Fruit fly (Drosophila melanogaster): ENCODE results near the gene CG43349.

CG43349 gene

DNA sequence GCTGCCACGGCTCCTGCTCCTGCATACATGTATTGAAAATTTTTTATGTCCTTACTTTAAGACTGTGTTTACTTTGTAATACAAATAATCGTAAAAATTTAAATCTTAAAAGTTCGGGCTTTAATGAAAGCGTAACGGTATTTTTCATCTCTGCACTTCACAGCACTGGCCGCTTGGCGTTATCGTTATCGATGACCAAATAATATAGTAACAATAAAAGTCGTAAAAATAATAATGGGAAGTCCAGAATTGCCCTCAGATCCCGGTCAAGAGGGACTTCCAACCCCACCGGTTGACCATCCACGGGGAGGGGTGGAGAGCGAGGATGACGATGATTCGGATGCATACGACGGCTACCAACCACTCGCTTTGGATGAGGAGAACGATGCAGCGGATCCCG lies 33.7 kb upstream of the CG43349 start, which contains the start of gene CG14341 (continued):
- TF ChIP-seq Dref (GFP tag; IDR thresholded peaks at IDR 0.05), result peak; percentile 64
- no peak for TF ChIP-seq CoRest (tag; optimal IDR thresholded peaks at IDR 0.05)
- no peak for TF ChIP-seq CG7745 (tag; optimal IDR thresholded peaks at IDR 0.05)
- no peak for TF ChIP-seq Gsc (GFP tag; IDR thresholded peaks at IDR 0.05)
- TF ChIP-seq CG8924 (tag; optimal IDR thresholded peaks at IDR 0.05), result no peak
- peak; percentile 53; the same call in 2 of the 4 replicates for TF ChIP-seq Dll (GFP tag; IDR thresholded peaks at IDR 0.05; ENCODE audit: partially characterized antibody)
- TF ChIP-seq Fer2 (tag; optimal IDR thresholded peaks at IDR 0.05), result no peak
- TF ChIP-seq Chrac-16 (GFP tag; optimal IDR thresholded peaks at IDR 0.05), result no peak
- TF ChIP-seq CG15514 (GFP tag; optimal IDR thresholded peaks at IDR 0.05), result no peak
- TF ChIP-seq sob (GFP tag; IDR thresholded peaks at IDR 0.05), result no peak
- peak; percentile 45 for TF ChIP-seq Dp (GFP tag; optimal IDR thresholded peaks at IDR 0.05)
- TF ChIP-seq crc (GFP tag; optimal IDR thresholded peaks at IDR 0.05), result no peak
- no peak for TF ChIP-seq HLH3B (GFP tag; IDR thresholded peaks at IDR 0.05)
- TF ChIP-seq CG9932 (GFP tag; IDR thresholded peaks at IDR 0.05), result no peak
- TF ChIP-seq CG12659 (GFP tag; optimal IDR thresholded peaks at IDR 0.05), result peak; percentile 2
- TF ChIP-seq Pdp1 (GFP tag; optimal IDR thresholded peaks at IDR 0.05), result peak in 1 of 2 experiments; percentile 40
- TF ChIP-seq CG8478 (optimal IDR thresholded peaks at IDR 0.05), result no peak
- TF ChIP-seq Usf (GFP tag; optimal IDR thresholded peaks at IDR 0.05), result no peak
- no peak for TF ChIP-seq TFAM (GFP tag; optimal IDR thresholded peaks at IDR 0.05)
- TF ChIP-seq ap (GFP tag; IDR thresholded peaks at IDR 0.05), result no peak
- no peak for TF ChIP-seq CG2202 (tag; optimal IDR thresholded peaks at IDR 0.05)
- TF ChIP-seq gro (GFP tag; optimal IDR thresholded peaks at IDR 0.05), result no peak
- TF ChIP-seq Aef1 (GFP tag; IDR thresholded peaks at IDR 0.05), result no peak
- TF ChIP-seq CG11398 (GFP tag; optimal IDR thresholded peaks at IDR 0.05), result no peak
- TF ChIP-seq Rx (GFP tag; IDR thresholded peaks at IDR 0.05), result no peak
- no peak for TF ChIP-seq CG6791 (GFP tag; IDR thresholded peaks at IDR 0.05; ENCODE audit: partially characterized antibody)
- TF ChIP-seq CG6654 (GFP tag; optimal IDR thresholded peaks at IDR 0.05), result no peak
- 0 out of 2 replicates have a peak, but pooled peaks have one; percentile 17 for TF ChIP-seq unc-4 (GFP tag; IDR thresholded peaks at IDR 0.05; ENCODE audit: partially characterized antibody)
- no peak for TF ChIP-seq NC2β (GFP tag; optimal IDR thresholded peaks at IDR 0.05)
- no peak for TF ChIP-seq eve (GFP tag; optimal IDR thresholded peaks at IDR 0.05)
- TF ChIP-seq CG1233 (GFP tag; optimal IDR thresholded peaks at IDR 0.05), result no peak
- TF ChIP-seq CG14050 (GFP tag; IDR thresholded peaks at IDR 0.05), result no peak
- TF ChIP-seq CG10979 (tag; optimal IDR thresholded peaks at IDR 0.05), result no peak
- no peak for TF ChIP-seq fru (optimal IDR thresholded peaks at IDR 0.05)
- no peak for TF ChIP-seq nmo (GFP tag; optimal IDR thresholded peaks at IDR 0.05)
- no peak for TF ChIP-seq D (optimal IDR thresholded peaks at IDR 0.05)
- no peak for TF ChIP-seq D (GFP tag; optimal IDR thresholded peaks at IDR 0.05)
- TF ChIP-seq row (GFP tag; IDR thresholded peaks at IDR 0.05), result no peak
- TF ChIP-seq Doc2 (GFP tag; IDR thresholded peaks at IDR 0.05), result no peak
- TF ChIP-seq CG6254 (GFP tag; optimal IDR thresholded peaks at IDR 0.05), result no peak
- no peak for TF ChIP-seq her (GFP tag; optimal IDR thresholded peaks at IDR 0.05)
- no peak for TF ChIP-seq Dfd (GFP tag; optimal IDR thresholded peaks at IDR 0.05)
- no peak for TF ChIP-seq jumu (GFP tag; optimal IDR thresholded peaks at IDR 0.05)
- TF ChIP-seq CG4424 (GFP tag; optimal IDR thresholded peaks at IDR 0.05), result no peak
- no peak for TF ChIP-seq Fer3 (tag; optimal IDR thresholded peaks at IDR 0.05)
- no peak for TF ChIP-seq chn (GFP tag; optimal IDR thresholded peaks at IDR 0.05)
- no peak for TF ChIP-seq CG10366 (GFP tag; IDR thresholded peaks at IDR 0.05)
- no peak for TF ChIP-seq amos (GFP tag; IDR thresholded peaks at IDR 0.05; ENCODE audit: partially characterized antibody)
- no peak for TF ChIP-seq hb (GFP tag; IDR thresholded peaks at IDR 0.05; ENCODE audit: partially characterized antibody)
- no peak for TF ChIP-seq fu2 (GFP tag; optimal IDR thresholded peaks at IDR 0.05)
- no peak for TF ChIP-seq MTF-1 (GFP tag; optimal IDR thresholded peaks at IDR 0.05; ENCODE audit: borderline replicate concordance)
- TF ChIP-seq CG42726 (GFP tag; IDR thresholded peaks at IDR 0.05; ENCODE audit: partially characterized antibody), result no peak

Measured in whole organism, embryonic.